Worm (Caenorhabditis elegans): ENCODE data around the gene C54D2.6.

DNA sequence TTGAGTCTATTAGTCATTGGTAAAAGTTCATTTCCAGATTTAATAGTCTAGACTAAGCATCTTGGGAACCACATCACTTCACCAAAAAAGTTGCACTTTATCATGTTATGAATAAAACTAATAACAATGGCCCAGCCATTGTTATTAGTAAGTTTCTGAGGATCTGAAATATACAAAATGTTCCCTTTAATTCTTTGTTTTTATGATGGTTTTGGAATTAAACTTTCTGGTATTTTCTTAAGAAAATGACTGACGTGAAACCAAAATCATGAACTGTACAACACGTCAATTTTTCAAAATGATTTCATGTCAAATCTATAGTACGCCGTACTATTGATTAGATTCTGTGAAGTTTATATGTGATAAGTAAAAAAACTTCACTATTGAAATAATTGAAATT, 7.3 kb downstream of the C54D2.6 start:
- TF ChIP-seq ama-1 (optimal IDR thresholded peaks at IDR 0.05) (no peak), ceh-2 (tag; optimal IDR thresholded peaks at IDR 0.05) (no peak), ceh-19 (GFP tag; optimal IDR thresholded peaks at IDR 0.05) (no peak), pqm-1 (tag; optimal IDR thresholded peaks at IDR 0.05) (no peak), che-1 (tag; optimal IDR thresholded peaks at IDR 0.05) (no peak), tbx-2 (tag; optimal IDR thresholded peaks at IDR 0.05) (no peak), odd-2 (tag; optimal IDR thresholded peaks at IDR 0.05) (no peak), nfya-1 (tag; optimal IDR thresholded peaks at IDR 0.05) (no peak), unc-3 (GFP tag; conservative IDR thresholded peaks at IDR 0.05) (no peak), unc-3 (tag; optimal IDR thresholded peaks at IDR 0.05) (no peak)

All from whole organism, late embryonic.